Worm (Caenorhabditis elegans) whole organism, L1 larva: ENCODE data around the gene C07G1.15.
A peak's percentile ranks its signal among the peaks of the same experiment; 100 is the strongest.

Experiments used
- C16A3.4 ChIP-seq: fragments of 150-350 bp; optimal IDR thresholded peaks from 2 replicates; lab custom pipeline; 2014; ENCODE audit warnings: missing biosample characterization, missing genetic modification characterization
- C34B4.2 ChIP-seq: sonication (generic microtip); optimal IDR thresholded peaks from 2 replicates; lab custom pipeline; 2017; ENCODE audit warnings: mild to moderate bottlenecking, missing genetic modification characterization, missing compliant biosample characterization
- Y116A8C.19 ChIP-seq: sonication (generic microtip); optimal IDR thresholded peaks from 2 replicates; lab custom pipeline; 2016; ENCODE audit warnings: missing compliant biosample characterization, missing genetic modification characterization, borderline replicate concordance
- aha-1 ChIP-seq: fragments of 150-350 bp; optimal IDR thresholded peaks from 2 replicates; lab custom pipeline; 2014; ENCODE audit warnings: missing biosample characterization, missing genetic modification characterization
- aly-2 ChIP-seq: fragments of 150-350 bp; optimal IDR thresholded peaks from 2 replicates; lab custom pipeline; 2014; ENCODE audit warnings: missing biosample characterization, missing genetic modification characterization
- ama-1 ChIP-seq: fragments of 150-350 bp; optimal IDR thresholded peaks from 2 replicates; lab custom pipeline; 2014
- blmp-1 ChIP-seq: fragments of 150-350 bp; optimal IDR thresholded peaks from 2 replicates; lab custom pipeline; 2014; ENCODE audit warnings: missing biosample characterization, missing genetic modification characterization
- ceh-8 ChIP-seq: fragments of 200-800 bp; sonication (Bioruptor generic); optimal IDR thresholded peaks from 2 replicates; lab custom pipeline; 2018; ENCODE audit warnings: mild to moderate bottlenecking, missing genetic modification characterization, moderate library complexity, missing compliant biosample characterization
- ceh-90 ChIP-seq: sonication (generic microtip); optimal IDR thresholded peaks from 2 replicates; lab custom pipeline; 2016; ENCODE audit warnings: missing genetic modification characterization, missing compliant biosample characterization
- egl-27 ChIP-seq, 2 experiments: fragments of 150-350 bp in 1 of 2; sonication (generic microtip); optimal IDR thresholded peaks; 3 replicates each; lab custom pipeline; 2017 to 2018; ENCODE audit warnings: missing biosample characterization in 2 of 2, missing genetic modification characterization in 2 of 2, missing genetic modification reagents in 2 of 2
- elt-2 ChIP-seq: sonication (generic microtip); optimal IDR thresholded peaks from 2 replicates; lab custom pipeline; 2016; ENCODE audit warnings: missing genetic modification characterization, mild to moderate bottlenecking, inconsistent platforms, missing compliant biosample characterization, missing genetic modification reagents
- fkh-8 ChIP-seq: sonication (generic microtip); optimal IDR thresholded peaks from 2 replicates; lab custom pipeline; 2016; ENCODE audit warnings: mild to moderate bottlenecking, missing genetic modification characterization, missing compliant biosample characterization
- hlh-4 ChIP-seq: sonication (generic microtip); optimal IDR thresholded peaks from 2 replicates; lab custom pipeline; 2016; ENCODE audit warnings: mild to moderate bottlenecking, missing genetic modification characterization, missing compliant biosample characterization
- jun-1 ChIP-seq: fragments of 150-350 bp; optimal IDR thresholded peaks from 2 replicates; lab custom pipeline; 2014; ENCODE audit warnings: missing biosample characterization, missing genetic modification reagents, missing genetic modification characterization
- lin-15B ChIP-seq: fragments of 150-350 bp; sonication (generic microtip); optimal IDR thresholded peaks from 3 replicates; lab custom pipeline; 2014; ENCODE audit warnings: missing biosample characterization, missing genetic modification characterization
- lir-3 ChIP-seq: sonication (generic microtip); optimal IDR thresholded peaks from 2 replicates; lab custom pipeline; 2016; ENCODE audit warnings: mild to moderate bottlenecking, missing genetic modification characterization, moderate library complexity, missing compliant biosample characterization; ENCODE audit not compliant: poor library complexity
- mab-9 ChIP-seq: fragments of 200-800 bp; sonication (Bioruptor generic); IDR thresholded peaks from 2 replicates; pipeline ENCODE4 v1.3.6; 2022; ENCODE audit warnings: missing genetic modification reagents, missing genetic modification characterization, missing compliant biosample characterization
- mdl-1 ChIP-seq, 2 experiments: fragments of 150-350 bp; optimal IDR thresholded peaks; 2 replicates each; lab custom pipeline; 2014 to 2017; ENCODE audit warnings: missing biosample characterization in 2 of 2, missing genetic modification characterization in 2 of 2, inconsistent platforms in 1 of 2
- nhr-237 ChIP-seq: fragments of 150-350 bp; optimal IDR thresholded peaks from 2 replicates; lab custom pipeline; 2014; ENCODE audit warnings: missing biosample characterization, missing genetic modification characterization
- nhr-71 ChIP-seq: sonication (generic microtip); optimal IDR thresholded peaks from 2 replicates; lab custom pipeline; 2016; ENCODE audit warnings: mild to moderate bottlenecking, missing genetic modification characterization, moderate library complexity, missing compliant biosample characterization
- nhr-85 ChIP-seq: sonication (generic microtip); peaks from one replicate; lab custom pipeline; 2016; ENCODE audit warnings: missing genetic modification characterization, inconsistent platforms, missing compliant biosample characterization
- pag-3 ChIP-seq: sonication (generic microtip); optimal IDR thresholded peaks from 2 replicates; lab custom pipeline; 2017; ENCODE audit warnings: missing genetic modification characterization, mild to moderate bottlenecking, missing compliant biosample characterization, antibody characterized with exemption, borderline replicate concordance; ENCODE audit not compliant: insufficient read depth
- rnt-1 ChIP-seq: sonication (generic microtip); optimal IDR thresholded peaks from 2 replicates; lab custom pipeline; 2016; ENCODE audit warnings: mild to moderate bottlenecking, missing genetic modification characterization, moderate library complexity, missing compliant biosample characterization
- sup-37 ChIP-seq: fragments of 200-800 bp; sonication (Bioruptor generic); optimal IDR thresholded peaks from 2 replicates; lab custom pipeline; 2018; ENCODE audit warnings: mild to moderate bottlenecking, missing genetic modification characterization, missing compliant biosample characterization
- tlp-1 ChIP-seq: fragments of 150-350 bp; optimal IDR thresholded peaks from 2 replicates; lab custom pipeline; 2014; ENCODE audit warnings: missing biosample characterization, missing genetic modification characterization
- unc-86 ChIP-seq: sonication (generic microtip); optimal IDR thresholded peaks from 2 replicates; lab custom pipeline; 2016; ENCODE audit warnings: missing genetic modification characterization, missing compliant biosample characterization
- xbp-1 ChIP-seq: sonication (generic microtip); optimal IDR thresholded peaks from 2 replicates; lab custom pipeline; 2016; ENCODE audit warnings: missing genetic modification characterization, missing compliant biosample characterization
- zip-4 ChIP-seq: fragments of 200-800 bp; sonication (Bioruptor generic); optimal IDR thresholded peaks from 2 replicates; lab custom pipeline; 2018; ENCODE audit warnings: mild to moderate bottlenecking, missing genetic modification characterization, moderate library complexity, missing compliant biosample characterization
- ztf-11 ChIP-seq, 2 experiments: sonication (generic microtip); optimal IDR thresholded peaks; 2 replicates each; lab custom pipeline; 2016 to 2017; ENCODE audit warnings: missing genetic modification characterization in 2 of 2, missing biosample characterization in 1 of 2, missing compliant biosample characterization in 1 of 2
- ztf-4 ChIP-seq: fragments of 150-350 bp; optimal IDR thresholded peaks from 2 replicates; lab custom pipeline; 2014; ENCODE audit warnings: missing biosample characterization, missing genetic modification characterization

Gene C07G1.15

ce11 chrIV:8154966-8155365 is 14.8 kb upstream of the C07G1.15 start:
- TF ChIP-seq mdl-1 (tag; optimal IDR thresholded peaks at IDR 0.05; lab: Kevin White, UChicago) (no peak), jun-1 (tag; lab: Kevin White, UChicago) (no peak), pag-3 (tag; lab: Kevin White, UChicago) (no peak), ztf-4 (no peak), lin-15B (no peak), ztf-11 (tag; optimal IDR thresholded peaks at IDR 0.05; lab: Kevin White, UChicago) (no peak), rnt-1 (no peak), hlh-4 (tag; lab: Kevin White, UChicago) (no peak), egl-27 (tag; optimal IDR thresholded peaks at IDR 0.05; lab: Kevin White, UChicago) (no peak), nhr-85 (tag; lab: Kevin White, UChicago) (no peak), nhr-237 (tag; lab: Kevin White, UChicago) (no peak), C34B4.2 (tag; lab: Kevin White, UChicago) (no peak), fkh-8 (tag; lab: Kevin White, UChicago) (no peak), nhr-71 (tag; lab: Kevin White, UChicago) (no peak)

ce11 chrIV:8157161-8157560 is 12.6 kb upstream of the C07G1.15 start, which contains the start of gene B0218.5:
TSS of gene B0218.5 (minus strand) at chrIV:8157261.
- TF ChIP-seq aly-2 (no peak), C34B4.2 (tag; lab: Kevin White, UChicago) (no peak), aha-1 (tag; lab: Kevin White, UChicago) (no peak), blmp-1 (tag; lab: Kevin White, UChicago) (no peak), ceh-90 (tag; lab: Kevin White, UChicago) (no peak), mab-9 (GFP tag; lab: Robert Waterston, UW) (no peak), unc-86 (no peak), ceh-8 (no peak)
- TF ChIP-seq, all 84 proteins: peak for 0

ce11 chrIV:8159087-8159486 is 10.7 kb upstream of the C07G1.15 start, which contains the start of gene faah-1:
TSS of gene faah-1 (plus strand) at chrIV:8159387.
- no peak for TF ChIP-seq zip-4 (GFP tag; lab: Kevin White, UChicago)
- TF ChIP-seq, all 84 proteins: peak for 0

ce11 chrIV:8159995-8160394 is 9.8 kb upstream of the C07G1.15 start:
- TF ChIP-seq nhr-85 (tag; lab: Kevin White, UChicago) (no peak), elt-2 (tag; lab: Kevin White, UChicago) (peak; percentile 61)

ce11 chrIV:8161774-8162173 is 8.0 kb upstream of the C07G1.15 start:
- TF ChIP-seq tlp-1 (tag; lab: Kevin White, UChicago) = peak; percentile 9
- no peak for TF ChIP-seq ama-1
- TF ChIP-seq elt-2 (tag; lab: Kevin White, UChicago) = peak; percentile 37

ce11 chrIV:8163687-8164086 is 6.1 kb upstream of the C07G1.15 start, which contains the start of gene clec-51:
TSS of gene clec-51 (minus strand) at chrIV:8163800.
- TF ChIP-seq elt-2 (tag; lab: Kevin White, UChicago) = peak; percentile 92
- TF ChIP-seq xbp-1 (tag; lab: Kevin White, UChicago) = no peak

- TF ChIP-seq aly-2 = no peak
- TF ChIP-seq nhr-71 (tag; lab: Kevin White, UChicago) = no peak
- no peak for TF ChIP-seq sup-37 (GFP tag; lab: Kevin White, UChicago)
- TF ChIP-seq pag-3 (tag; lab: Kevin White, UChicago) = no peak
- no peak for TF ChIP-seq C16A3.4 (tag; lab: Kevin White, UChicago)
- no peak for TF ChIP-seq Y116A8C.19
- no peak for TF ChIP-seq lir-3 (tag; lab: Kevin White, UChicago)
- TF ChIP-seq fkh-8 (tag; lab: Kevin White, UChicago) = no peak
These were observed 5.3 kb upstream of the C07G1.15 start for ce11 chrIV:8164515-8164914.
